Fruit fly (Drosophila melanogaster) whole organism, embryonic: Measurements from ENCODE around the gene Muc14A.

ENCODE experiments used
- BEAF-32 ChIP-seq: fragments of 200-800 bp; sonication (Bioruptor generic); optimal IDR thresholded peaks from 3 replicates; lab custom pipeline; 2017; ENCODE audit warnings: missing biosample characterization, missing genetic modification characterization, mild to moderate bottlenecking, moderate library complexity, missing genetic modification reagents
- Bgb ChIP-seq: fragments of 200-800 bp; sonication (Bioruptor generic); IDR thresholded peaks from 2 replicates; pipeline ENCODE4 v1.3.6; 2022; ENCODE audit warnings: missing biosample characterization, missing genetic modification characterization; ENCODE audit not compliant: partially characterized antibody
- CG10147 ChIP-seq: fragments of 200-800 bp; sonication (Bioruptor generic); optimal IDR thresholded peaks from 2 replicates; lab custom pipeline; 2019; ENCODE audit warnings: missing biosample characterization, mild to moderate bottlenecking, missing genetic modification characterization, moderate library complexity
- CG10267 ChIP-seq: fragments of 200-800 bp; sonication (Bioruptor generic); optimal IDR thresholded peaks from 2 replicates; lab custom pipeline; 2018; ENCODE audit warnings: missing biosample characterization, mild to moderate bottlenecking, missing genetic modification characterization, moderate library complexity
- CG10462 ChIP-seq: fragments of 200-800 bp; sonication (Bioruptor generic); optimal IDR thresholded peaks from 2 replicates; lab custom pipeline; 2016; ENCODE audit warnings: missing biosample characterization, missing genetic modification characterization
- CG11456 ChIP-seq: fragments of 200-800 bp; sonication (Bioruptor generic); IDR thresholded peaks from 3 replicates; pipeline ENCODE4 v1.3.6; 2022; ENCODE audit warnings: missing biosample characterization, missing genetic modification characterization
- CG12391 ChIP-seq: fragments of 200-800 bp; sonication (Bioruptor generic); optimal IDR thresholded peaks from 3 replicates; lab custom pipeline; 2018; ENCODE audit warnings: missing biosample characterization, mild to moderate bottlenecking, missing genetic modification characterization, moderate library complexity
- CG13287 ChIP-seq: fragments of 200-800 bp; sonication (Bioruptor generic); IDR thresholded peaks from 2 replicates; pipeline ENCODE4 v1.3.6; 2022; ENCODE audit warnings: missing biosample characterization, missing genetic modification characterization; ENCODE audit not compliant: partially characterized antibody
- CG1603 ChIP-seq: fragments of 200-800 bp; sonication (Bioruptor generic); optimal IDR thresholded peaks from 2 replicates; lab custom pipeline; 2019; ENCODE audit warnings: missing biosample characterization, mild to moderate bottlenecking, missing genetic modification characterization, moderate library complexity
- CG17186 ChIP-seq: fragments of 200-800 bp; sonication (Bioruptor generic); optimal IDR thresholded peaks from 3 replicates; lab custom pipeline; 2017; ENCODE audit warnings: missing biosample characterization, missing genetic modification reagents, missing genetic modification characterization
- CG17829 ChIP-seq: fragments of 200-800 bp; optimal IDR thresholded peaks from 2 replicates; lab custom pipeline; 2019; ENCODE audit warnings: missing biosample characterization, mild to moderate bottlenecking, missing genetic modification characterization, moderate library complexity
- CG2678 ChIP-seq: fragments of 200-800 bp; sonication (Bioruptor generic); optimal IDR thresholded peaks from 3 replicates; lab custom pipeline; 2019; ENCODE audit warnings: missing biosample characterization, mild to moderate bottlenecking, missing genetic modification characterization, moderate library complexity
- CG30020 ChIP-seq: fragments of 200-800 bp; optimal IDR thresholded peaks from 2 replicates; lab custom pipeline; 2019; ENCODE audit warnings: missing biosample characterization, mild to moderate bottlenecking, missing genetic modification characterization, moderate library complexity
- CG3847 ChIP-seq: fragments of 200-800 bp; sonication (Bioruptor generic); IDR thresholded peaks from 2 replicates; pipeline ENCODE4 v1.3.6; 2022; ENCODE audit warnings: missing biosample characterization, missing genetic modification characterization
- CG4617 ChIP-seq: fragments of 200-800 bp; sonication (Bioruptor generic); optimal IDR thresholded peaks from 3 replicates; lab custom pipeline; 2016; ENCODE audit warnings: missing biosample characterization, missing genetic modification characterization, borderline replicate concordance
- CG8924 ChIP-seq: fragments of 200-800 bp; optimal IDR thresholded peaks from 3 replicates; lab custom pipeline; 2019; ENCODE audit warnings: missing biosample characterization, mild to moderate bottlenecking, missing genetic modification characterization, moderate library complexity
- CG9797 ChIP-seq: fragments of 200-800 bp; sonication (Bioruptor generic); optimal IDR thresholded peaks from 3 replicates; lab custom pipeline; 2018; ENCODE audit warnings: missing biosample characterization, mild to moderate bottlenecking, missing genetic modification characterization
- Dll ChIP-seq: fragments of 200-800 bp; sonication (Bioruptor generic); IDR thresholded peaks from 4 replicates; pipeline ENCODE4 v1.3.6; 2022; ENCODE audit warnings: missing biosample characterization, missing genetic modification characterization; ENCODE audit not compliant: partially characterized antibody
- Dp ChIP-seq: fragments of 200-800 bp; sonication (Bioruptor generic); optimal IDR thresholded peaks from 2 replicates; lab custom pipeline; 2018; ENCODE audit warnings: missing biosample characterization, mild to moderate bottlenecking, missing genetic modification characterization, moderate library complexity
- Dref ChIP-seq: fragments of 200-800 bp; sonication (Bioruptor generic); IDR thresholded peaks from 2 replicates; pipeline ENCODE4 v1.3.6; 2022; ENCODE audit warnings: missing biosample characterization, missing genetic modification characterization
- E2f2 ChIP-seq: fragments of 200-800 bp; sonication (Bioruptor generic); IDR thresholded peaks from 2 replicates; pipeline ENCODE4 v1.3.6; 2022; ENCODE audit warnings: missing biosample characterization, missing genetic modification characterization
- Ets97D ChIP-seq: fragments of 200-800 bp; sonication (Bioruptor generic); optimal IDR thresholded peaks from 3 replicates; lab custom pipeline; 2016; ENCODE audit warnings: missing biosample characterization, missing genetic modification characterization
- MBD-R2 ChIP-seq: fragments of 200-800 bp; sonication (Bioruptor generic); IDR thresholded peaks from 2 replicates; pipeline ENCODE4 v1.3.6; 2022; ENCODE audit warnings: missing biosample characterization, missing genetic modification characterization
- MESR4 ChIP-seq: fragments of 200-800 bp; sonication (Bioruptor generic); optimal IDR thresholded peaks from 2 replicates; lab custom pipeline; 2018; ENCODE audit warnings: missing biosample characterization, mild to moderate bottlenecking, missing genetic modification characterization, moderate library complexity
- Max ChIP-seq: fragments of 200-800 bp; sonication (Bioruptor generic); optimal IDR thresholded peaks from 2 replicates; lab custom pipeline; 2016; ENCODE audit warnings: missing biosample characterization, mild to moderate bottlenecking, missing genetic modification characterization
- Opbp ChIP-seq: fragments of 200-800 bp; sonication (Bioruptor generic); IDR thresholded peaks from 3 replicates; pipeline ENCODE4 v1.3.6; 2022; ENCODE audit warnings: missing biosample characterization, missing genetic modification characterization; ENCODE audit not compliant: partially characterized antibody
- Scr ChIP-seq: fragments of 200-800 bp; sonication (Bioruptor generic); IDR thresholded peaks from 2 replicates; pipeline ENCODE4 v1.3.6; 2022; ENCODE audit warnings: missing biosample characterization, missing genetic modification characterization; ENCODE audit not compliant: partially characterized antibody
- Sin3A ChIP-seq: fragments of >200 bp; optimal IDR thresholded peaks from 2 replicates; lab custom pipeline; 2018
- Tbp ChIP-seq: fragments of >200 bp; optimal IDR thresholded peaks from 2 replicates; lab custom pipeline; 2018; ENCODE audit warnings: missing biosample characterization, missing genetic modification characterization
- YL-1 ChIP-seq: fragments of 200-800 bp; sonication (Bioruptor generic); optimal IDR thresholded peaks from 3 replicates; lab custom pipeline; 2017; ENCODE audit warnings: missing biosample characterization, mild to moderate bottlenecking, missing genetic modification characterization
- amos ChIP-seq: fragments of 200-800 bp; sonication (Bioruptor generic); IDR thresholded peaks from 2 replicates; pipeline ENCODE4 v1.3.6; 2022; ENCODE audit warnings: missing biosample characterization, missing genetic modification characterization; ENCODE audit not compliant: partially characterized antibody
- ato ChIP-seq: fragments of 200-800 bp; sonication (Bioruptor generic); IDR thresholded peaks from 2 replicates; pipeline ENCODE4 v1.3.6; 2022; ENCODE audit warnings: missing biosample characterization, missing genetic modification characterization; ENCODE audit not compliant: partially characterized antibody
- bbx ChIP-seq: fragments of 200-800 bp; sonication (Bioruptor generic); IDR thresholded peaks from 2 replicates; pipeline ENCODE4 v1.3.6; 2022; ENCODE audit warnings: missing biosample characterization, missing genetic modification characterization; ENCODE audit not compliant: partially characterized antibody
- cwo ChIP-seq: fragments of 200-800 bp; sonication (Bioruptor generic); optimal IDR thresholded peaks from 3 replicates; lab custom pipeline; 2017; ENCODE audit warnings: missing biosample characterization, missing genetic modification characterization, mild to moderate bottlenecking, moderate library complexity, missing genetic modification reagents
- dm ChIP-seq: fragments of 200-800 bp; sonication (Bioruptor generic); optimal IDR thresholded peaks from 3 replicates; lab custom pipeline; 2016; ENCODE audit warnings: missing biosample characterization, missing genetic modification characterization
- gfzf ChIP-seq: fragments of 200-800 bp; sonication (Bioruptor generic); optimal IDR thresholded peaks from 2 replicates; lab custom pipeline; 2016; ENCODE audit warnings: missing biosample characterization, mild to moderate bottlenecking, missing genetic modification characterization, moderate library complexity
- gsb ChIP-seq: fragments of 200-800 bp; sonication (Bioruptor generic); IDR thresholded peaks from 2 replicates; pipeline ENCODE4 v1.3.6; 2022; ENCODE audit warnings: missing biosample characterization, missing genetic modification characterization
- knrl ChIP-seq: fragments of 200-800 bp; sonication (Bioruptor generic); IDR thresholded peaks from 3 replicates; pipeline ENCODE4 v1.3.6; 2022; ENCODE audit warnings: missing biosample characterization, missing genetic modification characterization; ENCODE audit not compliant: partially characterized antibody
- pan ChIP-seq, 4 experiments: fragments of >200 bp in 3 of 4; fragments of 200-800 bp in 1 of 4; sonication (Bioruptor generic) in 1 of 4; optimal IDR thresholded peaks in 3 of 4; IDR thresholded peaks in 1 of 4; 2 replicates each; pipeline versions ENCODE4 v1.3.6 to Lab custom; 2017 to 2022; ENCODE audit warnings: missing biosample characterization in 2 of 4, missing genetic modification characterization in 2 of 4, mixed read lengths in 1 of 4
- phol ChIP-seq: fragments of 200-800 bp; sonication (Bioruptor generic); optimal IDR thresholded peaks from 3 replicates; lab custom pipeline; 2018; ENCODE audit warnings: missing biosample characterization, mild to moderate bottlenecking, missing genetic modification characterization, moderate library complexity
- pzg ChIP-seq: fragments of 200-800 bp; sonication (Bioruptor generic); optimal IDR thresholded peaks from 3 replicates; lab custom pipeline; 2018; ENCODE audit warnings: missing biosample characterization, mild to moderate bottlenecking, missing genetic modification characterization, moderate library complexity
- row ChIP-seq: fragments of 200-800 bp; sonication (Bioruptor generic); IDR thresholded peaks from 3 replicates; pipeline ENCODE4 v1.3.6; 2022; ENCODE audit warnings: missing biosample characterization, missing genetic modification characterization
- schlank ChIP-seq: fragments of 200-800 bp; sonication (Bioruptor generic); optimal IDR thresholded peaks from 2 replicates; lab custom pipeline; 2018; ENCODE audit warnings: missing biosample characterization, mild to moderate bottlenecking, missing genetic modification characterization
- stwl ChIP-seq: fragments of 200-800 bp; sonication (Bioruptor generic); optimal IDR thresholded peaks from 3 replicates; lab custom pipeline; 2018; ENCODE audit warnings: missing biosample characterization, mild to moderate bottlenecking, missing genetic modification characterization, moderate library complexity
- trem ChIP-seq: fragments of 200-800 bp; optimal IDR thresholded peaks from 3 replicates; lab custom pipeline; 2019; ENCODE audit warnings: missing biosample characterization, mild to moderate bottlenecking, missing genetic modification characterization, moderate library complexity
- unc-4 ChIP-seq: fragments of 200-800 bp; sonication (Bioruptor generic); IDR thresholded peaks from 2 replicates; pipeline ENCODE4 v1.3.6; 2022; ENCODE audit warnings: missing biosample characterization, missing genetic modification characterization; ENCODE audit not compliant: partially characterized antibody
- usp ChIP-seq: fragments of >200 bp; optimal IDR thresholded peaks from 2 replicates; lab custom pipeline; 2017; ENCODE audit warnings: missing biosample characterization, missing genetic modification characterization
- vvl ChIP-seq: fragments of 200-800 bp; sonication (Bioruptor generic); IDR thresholded peaks from 2 replicates; pipeline ENCODE4 v1.3.6; 2022; ENCODE audit warnings: missing biosample characterization, missing genetic modification characterization

Gene Muc14A

DNA sequence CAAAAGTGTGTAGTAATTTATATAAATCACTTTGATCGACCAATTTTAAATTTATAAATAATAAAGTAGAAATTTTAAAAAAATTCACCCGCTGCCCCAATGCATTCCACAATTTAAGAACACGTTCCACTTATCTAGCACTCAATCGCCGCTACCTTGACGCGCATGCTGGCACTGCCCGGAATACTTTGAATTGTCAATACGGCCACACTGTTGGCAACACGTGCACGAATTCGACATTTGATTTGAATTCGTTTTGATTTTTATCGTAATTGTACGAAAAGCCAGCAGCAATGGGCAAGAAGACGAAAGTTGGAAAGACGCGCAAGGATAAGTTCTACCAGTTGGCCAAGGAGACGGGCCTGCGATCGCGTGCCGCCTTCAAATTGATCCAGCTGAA lies 12.1 kb upstream of the Muc14A start, which contains the start of gene CG8939:
Gene CG8939 (plus strand): TSS at position 186 of the 400 bp plus-strand sequence.
- TF ChIP-seq CG9797 (peak; percentile 74), row (GFP tag; lab: Robert Waterston, UW) (peak; percentile 53; the same call in 1 of the 3 replicates), CG4617 (GFP tag; lab: Kevin White, UChicago) (peak; percentile 15), Scr (GFP tag; lab: Robert Waterston, UW) (peak; percentile 46), CG12391 (tag; lab: Kevin White, UChicago) (peak; percentile 12), CG17186 (GFP tag; lab: Kevin White, UChicago) (peak; percentile 82), unc-4 (GFP tag; lab: Robert Waterston, UW) (0 out of 2 replicates have a peak, but pooled peaks have one; percentile 18), CG13287 (GFP tag; lab: Robert Waterston, UW) (peak; percentile 33; the same call in 1 of the 2 replicates), CG1603 (tag; lab: Kevin White, UChicago) (peak; percentile 99), Dll (GFP tag; lab: Robert Waterston, UW) (peak; percentile 52; the same call in 2 of the 4 replicates), BEAF-32 (GFP tag; lab: Kevin White, UChicago) (peak; percentile 37), CG10147 (peak; percentile 78), Dref (GFP tag; lab: Robert Waterston, UW) (peak; percentile 15; the same call in 1 of the 2 replicates), CG10462 (GFP tag; lab: Kevin White, UChicago) (no peak), CG3847 (GFP tag; lab: Robert Waterston, UW) (no peak), usp (GFP tag; lab: Kevin White, UChicago) (no peak), CG10267 (peak; percentile 13), gsb (no peak), CG8924 (tag; lab: Kevin White, UChicago) (no peak), E2f2 (peak; percentile 81), pan (optimal IDR thresholded peaks at IDR 0.05; lab: Kevin White, UChicago) (no peak), pan (GFP tag; optimal IDR thresholded peaks at IDR 0.05 in 1 of 2, IDR thresholded peaks at IDR 0.05 in 1 of 2) (no peak), knrl (GFP tag; lab: Robert Waterston, UW) (0 out of 3 replicates have a peak, but pooled peaks have one; percentile 16), Dp (GFP tag; lab: Kevin White, UChicago) (peak; percentile 74), gfzf (GFP tag; lab: Kevin White, UChicago) (peak; percentile 75), CG17829 (peak; percentile 7), CG2678 (tag; lab: Kevin White, UChicago) (no peak), bbx (GFP tag; lab: Robert Waterston, UW) (no peak), YL-1 (GFP tag; lab: Kevin White, UChicago) (peak; percentile 84), amos (GFP tag; lab: Robert Waterston, UW) (peak; percentile 17; the same call in 1 of the 2 replicates), schlank (tag; lab: Kevin White, UChicago) (no peak), MBD-R2 (GFP tag; lab: Robert Waterston, UW) (peak; percentile 65), MESR4 (GFP tag; lab: Kevin White, UChicago) (peak; percentile 67), pzg (GFP tag; lab: Kevin White, UChicago) (peak; percentile 71), phol (tag; lab: Kevin White, UChicago) (peak; percentile 3), trem (peak; percentile 43), stwl (tag; lab: Kevin White, UChicago) (peak; percentile 59), Bgb (peak; percentile 54), Sin3A (lab: Kevin White, UChicago) (peak; percentile 20), CG11456 (GFP tag; lab: Robert Waterston, UW) (no peak), cwo (GFP tag; lab: Kevin White, UChicago) (peak; percentile 92), Max (GFP tag; lab: Kevin White, UChicago) (peak; percentile 90), Opbp (GFP tag; lab: Robert Waterston, UW) (0 out of 3 replicates have a peak, but pooled peaks have one; percentile 21), ato (GFP tag; lab: Robert Waterston, UW) (0 out of 2 replicates have a peak, but pooled peaks have one; percentile 7), CG30020 (peak; percentile 87), vvl (GFP tag; lab: Robert Waterston, UW) (no peak), dm (peak; percentile 94), Ets97D (peak; percentile 42), Tbp (peak; percentile 77)
